Worm (Caenorhabditis elegans) whole organism, mixed stage, embryonic: ENCODE measurements around the gene K03H1.12.

Experiments
- blmp-1 ChIP-seq: fragments of 150-350 bp; optimal IDR thresholded peaks from 2 replicates; lab custom pipeline; 2014; ENCODE audit warnings: missing biosample characterization, missing genetic modification characterization
- hlh-1 ChIP-seq: fragments of 150-350 bp; optimal IDR thresholded peaks from 2 replicates; lab custom pipeline; 2014; ENCODE audit warnings: missing biosample characterization, missing genetic modification reagents, missing genetic modification characterization
- unc-39 ChIP-seq: fragments of 150-350 bp; optimal IDR thresholded peaks from 2 replicates; lab custom pipeline; 2014; ENCODE audit warnings: missing biosample characterization, missing genetic modification characterization

ce11 chrIII:9946806-9947419 is 5.5 kb downstream of the K03H1.12 start, which contains the start of gene K03H1.7:
- TF ChIP-seq blmp-1 (tag; lab: Kevin White, UChicago) = no peak
- TF ChIP-seq unc-39 (tag; lab: Kevin White, UChicago) = no peak
- TF ChIP-seq hlh-1 (tag; lab: Kevin White, UChicago) = no peak
